Fruit fly (Drosophila melanogaster) whole organism, wandering third instar larva: Measurements from ENCODE around the gene Pldn.

Experiments
- Abd-B ChIP-seq: fragments of >200 bp; optimal IDR thresholded peaks from 2 replicates; lab custom pipeline; 2017; ENCODE audit warnings: missing biosample characterization, missing genetic modification characterization
- CG9705 ChIP-seq: fragments of 200-800 bp; sonication (Bioruptor generic); optimal IDR thresholded peaks from 2 replicates; lab custom pipeline; 2018; ENCODE audit warnings: missing biosample characterization, mild to moderate bottlenecking, missing genetic modification characterization
- Dfd ChIP-seq: fragments of >200 bp; optimal IDR thresholded peaks from 2 replicates; lab custom pipeline; 2017; ENCODE audit warnings: missing biosample characterization, missing genetic modification characterization
- HLH106 ChIP-seq: fragments of 200-800 bp; optimal IDR thresholded peaks from 3 replicates; lab custom pipeline; 2019; ENCODE audit warnings: missing biosample characterization, mild to moderate bottlenecking, missing genetic modification characterization, moderate library complexity
- Hr78 ChIP-seq: fragments of >200 bp; optimal IDR thresholded peaks from 2 replicates; lab custom pipeline; 2017; ENCODE audit warnings: missing biosample characterization, missing genetic modification characterization
- Jra ChIP-seq: sonication (Bioruptor generic); optimal IDR thresholded peaks from 2 replicates; lab custom pipeline; 2016; ENCODE audit warnings: missing biosample characterization, missing genetic modification characterization
- OdsH ChIP-seq: fragments of 200-800 bp; sonication (Bioruptor generic); optimal IDR thresholded peaks from 2 replicates; lab custom pipeline; 2016; ENCODE audit warnings: missing biosample characterization, mild to moderate bottlenecking, missing genetic modification characterization
- Vsx2 ChIP-seq: fragments of 200-300, 225-300 bp; sonication (Bioruptor generic); optimal IDR thresholded peaks from 2 replicates; lab custom pipeline; 2018; ENCODE audit warnings: missing biosample characterization, missing genetic modification characterization; ENCODE audit not compliant: partially characterized antibody
- brk ChIP-seq: fragments of 200-800 bp; sonication (Bioruptor generic); optimal IDR thresholded peaks from 2 replicates; lab custom pipeline; 2016; ENCODE audit warnings: missing biosample characterization, mild to moderate bottlenecking, missing genetic modification characterization
- foxo ChIP-seq, 2 experiments: fragments of 200-800 bp; sonication (Bioruptor generic); optimal IDR thresholded peaks; 2 replicates in 1 of 2; 3 replicates in 1 of 2; lab custom pipeline; 2016 to 2017; ENCODE audit warnings: missing biosample characterization in 2 of 2, missing genetic modification characterization in 2 of 2
- fru ChIP-seq: fragments of 200-800 bp; sonication (Bioruptor generic); optimal IDR thresholded peaks from 3 replicates; lab custom pipeline; 2016; ENCODE audit warnings: missing biosample characterization, mild to moderate bottlenecking, missing genetic modification characterization
- lola ChIP-seq: fragments of >200 bp; optimal IDR thresholded peaks from 2 replicates; lab custom pipeline; 2017; ENCODE audit warnings: missing biosample characterization, missing genetic modification characterization
- pan ChIP-seq: fragments of >200 bp; optimal IDR thresholded peaks from 2 replicates; lab custom pipeline; 2017

dm6 chr3L:11685876-11686275 is 5.3 kb downstream of the Pldn start:
- no peak for TF ChIP-seq lola (GFP tag; lab: Kevin White, UChicago)
- no peak for TF ChIP-seq brk (GFP tag; lab: Kevin White, UChicago)
- TF ChIP-seq OdsH (GFP tag; lab: Kevin White, UChicago), result no peak
- TF ChIP-seq Dfd (GFP tag; lab: Kevin White, UChicago), result no peak
- TF ChIP-seq fru (GFP tag; lab: Kevin White, UChicago), result no peak
- TF ChIP-seq Hr78 (GFP tag; lab: Kevin White, UChicago), result no peak
- no peak for TF ChIP-seq Abd-B (GFP tag; lab: Kevin White, UChicago)
- TF ChIP-seq pan (lab: Kevin White, UChicago), result no peak
- TF ChIP-seq Jra (GFP tag; lab: Kevin White, UChicago), result no peak
- no peak for TF ChIP-seq CG9705
- no peak for TF ChIP-seq Vsx2
- TF ChIP-seq foxo (GFP tag; optimal IDR thresholded peaks at IDR 0.05; lab: Kevin White, UChicago), result no peak
- TF ChIP-seq HLH106 (tag; lab: Kevin White, UChicago), result no peak
